Fruit fly (Drosophila melanogaster) whole organism, wandering third instar larva: ENCODE data around the gene CG13284.

ENCODE experiments used
- Abd-B ChIP-seq: fragments of >200 bp; optimal IDR thresholded peaks from 2 replicates; lab custom pipeline; 2017; ENCODE audit warnings: missing biosample characterization, missing genetic modification characterization
- CG32264 ChIP-seq: fragments of 200-800 bp; sonication (Bioruptor generic); optimal IDR thresholded peaks from 2 replicates; lab custom pipeline; 2016; ENCODE audit warnings: missing biosample characterization, missing genetic modification characterization
- CrebA ChIP-seq: fragments of 200-800 bp; sonication (Bioruptor generic); optimal IDR thresholded peaks from 2 replicates; lab custom pipeline; 2016; ENCODE audit warnings: missing biosample characterization, mild to moderate bottlenecking, missing genetic modification characterization, borderline replicate concordance
- Dfd ChIP-seq: fragments of >200 bp; optimal IDR thresholded peaks from 2 replicates; lab custom pipeline; 2017; ENCODE audit warnings: missing biosample characterization, missing genetic modification characterization
- Dif ChIP-seq: fragments of 200-275, 200-300 bp; sonication (Bioruptor generic); optimal IDR thresholded peaks from 2 replicates; lab custom pipeline; 2018; ENCODE audit warnings: missing biosample characterization, missing genetic modification characterization; ENCODE audit not compliant: partially characterized antibody
- GATAd ChIP-seq: sonication (Bioruptor generic); optimal IDR thresholded peaks from 2 replicates; lab custom pipeline; 2016; ENCODE audit warnings: missing biosample characterization, missing genetic modification characterization
- HLH106 ChIP-seq: fragments of 200-800 bp; optimal IDR thresholded peaks from 3 replicates; lab custom pipeline; 2019; ENCODE audit warnings: missing biosample characterization, mild to moderate bottlenecking, missing genetic modification characterization, moderate library complexity
- Hnf4 ChIP-seq: fragments of 200-800 bp; sonication (Bioruptor generic); optimal IDR thresholded peaks from 2 replicates; lab custom pipeline; 2016; ENCODE audit warnings: missing biosample characterization, mild to moderate bottlenecking, missing genetic modification characterization
- Hr78 ChIP-seq: fragments of >200 bp; optimal IDR thresholded peaks from 2 replicates; lab custom pipeline; 2017; ENCODE audit warnings: missing biosample characterization, missing genetic modification characterization
- Hr83 ChIP-seq: fragments of 200-300 bp; sonication (Bioruptor generic); optimal IDR thresholded peaks from 2 replicates; lab custom pipeline; 2016; ENCODE audit warnings: missing biosample characterization, mild to moderate bottlenecking, missing genetic modification characterization, moderate library complexity; ENCODE audit not compliant: poor library complexity, severe bottlenecking
- Mio ChIP-seq: sonication (Bioruptor generic); optimal IDR thresholded peaks from 2 replicates; lab custom pipeline; 2016; ENCODE audit warnings: missing biosample characterization, missing genetic modification characterization
- Myc ChIP-seq: fragments of >200 bp; optimal IDR thresholded peaks from 2 replicates; lab custom pipeline; 2017
- N ChIP-seq: fragments of >200 bp; optimal IDR thresholded peaks from 2 replicates; lab custom pipeline; 2018; ENCODE audit warnings: missing biosample characterization, missing external identifiers, missing genetic modification characterization
- OdsH ChIP-seq: fragments of 200-800 bp; sonication (Bioruptor generic); optimal IDR thresholded peaks from 2 replicates; lab custom pipeline; 2016; ENCODE audit warnings: missing biosample characterization, mild to moderate bottlenecking, missing genetic modification characterization
- Rel ChIP-seq, 2 experiments: fragments of 200-800 bp; sonication (Bioruptor generic) in 1 of 2; optimal IDR thresholded peaks; 2 replicates in 1 of 2; 3 replicates in 1 of 2; lab custom pipeline; 2016 to 2019; ENCODE audit warnings: mild to moderate bottlenecking in 2 of 2, missing biosample characterization in 2 of 2, missing genetic modification characterization in 2 of 2, moderate library complexity in 1 of 2
- Vsx2 ChIP-seq: fragments of 200-300, 225-300 bp; sonication (Bioruptor generic); optimal IDR thresholded peaks from 2 replicates; lab custom pipeline; 2018; ENCODE audit warnings: missing biosample characterization, missing genetic modification characterization; ENCODE audit not compliant: partially characterized antibody
- br ChIP-seq: fragments of 200-800 bp; sonication (Bioruptor generic); optimal IDR thresholded peaks from 2 replicates; lab custom pipeline; 2016; ENCODE audit warnings: missing biosample characterization, missing genetic modification characterization
- brk ChIP-seq: fragments of 200-800 bp; sonication (Bioruptor generic); optimal IDR thresholded peaks from 2 replicates; lab custom pipeline; 2016; ENCODE audit warnings: missing biosample characterization, mild to moderate bottlenecking, missing genetic modification characterization
- dl ChIP-seq, 2 experiments: fragments of 175-275, 200-275 bp in 1 of 2; fragments of 200-275 bp in 1 of 2; sonication (Bioruptor generic); optimal IDR thresholded peaks; lab custom pipeline; 2018; ENCODE audit warnings: mild to moderate bottlenecking in 2 of 2, missing biosample characterization in 2 of 2, missing genetic modification characterization in 2 of 2, moderate library complexity in 2 of 2; ENCODE audit not compliant: partially characterized antibody in 2 of 2, insufficient read depth in 1 of 2
- ey ChIP-seq: fragments of 200-800 bp; sonication (Bioruptor generic); optimal IDR thresholded peaks from 2 replicates; lab custom pipeline; 2016; ENCODE audit warnings: missing biosample characterization, missing genetic modification characterization
- foxo ChIP-seq, 2 experiments: fragments of 200-800 bp; sonication (Bioruptor generic); optimal IDR thresholded peaks; 2 replicates in 1 of 2; 3 replicates in 1 of 2; lab custom pipeline; 2016 to 2017; ENCODE audit warnings: missing biosample characterization in 2 of 2, missing genetic modification characterization in 2 of 2
- jim ChIP-seq: fragments of 175-275, 200-325 bp; sonication (Bioruptor generic); optimal IDR thresholded peaks from 2 replicates; lab custom pipeline; 2016; ENCODE audit warnings: missing biosample characterization, mild to moderate bottlenecking, missing genetic modification characterization
- lola ChIP-seq: fragments of >200 bp; optimal IDR thresholded peaks from 2 replicates; lab custom pipeline; 2017; ENCODE audit warnings: missing biosample characterization, missing genetic modification characterization
- pan ChIP-seq: fragments of >200 bp; optimal IDR thresholded peaks from 2 replicates; lab custom pipeline; 2017
- rgr ChIP-seq: fragments of 200-800 bp; sonication (Bioruptor generic); optimal IDR thresholded peaks from 3 replicates; lab custom pipeline; 2016; ENCODE audit warnings: missing biosample characterization, mild to moderate bottlenecking, missing genetic modification characterization
- sage ChIP-seq: fragments of 200-800 bp; sonication (Bioruptor generic); optimal IDR thresholded peaks from 2 replicates; lab custom pipeline; 2016; ENCODE audit warnings: missing biosample characterization, mild to moderate bottlenecking, missing genetic modification characterization
- sv ChIP-seq: fragments of 200-800 bp; sonication (Bioruptor generic); optimal IDR thresholded peaks from 3 replicates; lab custom pipeline; 2016; ENCODE audit warnings: missing biosample characterization, missing genetic modification characterization
- tai ChIP-seq: sonication (Bioruptor generic); optimal IDR thresholded peaks from 2 replicates; lab custom pipeline; 2016; ENCODE audit warnings: missing biosample characterization, missing genetic modification characterization
- usp ChIP-seq: fragments of >200 bp; optimal IDR thresholded peaks from 2 replicates; lab custom pipeline; 2017; ENCODE audit warnings: missing biosample characterization, missing genetic modification characterization
- woc ChIP-seq: sonication (Bioruptor generic); optimal IDR thresholded peaks from 2 replicates; lab custom pipeline; 2016; ENCODE audit warnings: missing biosample characterization, mild to moderate bottlenecking, missing genetic modification characterization

Gene CG13284

DNA sequence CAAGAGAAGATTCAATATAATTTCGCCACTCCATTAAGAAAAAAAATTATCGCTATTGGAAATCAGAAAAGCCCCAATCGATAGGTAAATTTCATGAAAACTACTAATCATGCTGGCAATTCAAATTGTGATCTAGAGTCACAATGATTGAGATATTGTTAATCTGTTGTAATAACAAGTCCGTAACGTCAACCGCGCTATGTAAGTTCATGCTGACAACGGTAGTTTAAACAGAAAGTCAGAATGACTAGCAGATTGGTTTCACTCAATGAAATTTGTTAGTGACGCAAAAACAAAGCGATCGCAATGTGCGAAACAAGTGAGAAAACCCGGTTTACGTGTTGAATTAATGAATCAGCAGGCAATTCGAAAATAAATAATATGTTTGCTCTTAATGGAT, 8.6 kb upstream of the CG13284 start:
- no peak for TF ChIP-seq ey
- no peak for TF ChIP-seq Dif (GFP tag; lab: Kevin White, UChicago)
- no peak for TF ChIP-seq CG32264 (GFP tag; lab: Kevin White, UChicago)
- TF ChIP-seq, all 38 proteins: peak for 0

DNA sequence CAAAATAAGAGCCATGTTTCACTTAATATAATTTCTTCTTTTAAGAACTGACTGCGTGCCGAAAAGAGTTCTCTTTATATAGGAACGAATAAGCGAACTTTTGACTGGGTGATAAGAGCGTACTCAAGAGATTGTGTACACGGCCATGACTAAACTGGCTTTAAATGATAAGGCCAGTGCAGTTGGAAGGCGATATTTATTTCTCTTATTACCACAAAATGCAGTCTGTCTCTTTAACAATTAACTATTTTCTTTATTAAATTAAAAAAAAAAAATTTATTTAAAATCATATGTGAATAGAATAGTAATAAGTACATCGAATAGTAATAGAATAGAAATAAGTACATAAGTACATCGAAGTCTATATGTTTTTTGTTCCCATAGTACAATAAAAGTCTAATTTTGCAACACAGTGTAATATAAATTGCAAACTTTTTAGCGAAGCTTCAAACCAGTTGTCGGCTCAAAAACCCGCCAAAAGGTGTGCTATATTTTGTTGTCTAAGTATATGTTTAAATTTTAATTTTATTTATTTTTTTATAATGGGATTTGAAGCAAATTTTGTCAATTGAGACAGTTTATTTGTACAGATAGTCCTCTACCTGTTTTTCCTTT, 3.9 kb upstream of the CG13284 start, which contains the start of gene CG31810:
CG31810 (minus strand) TSS at position 51 of the 615 bp plus-strand sequence.
- peak in 1 of 2 experiments; percentile 31 for TF ChIP-seq dl (GFP tag; optimal IDR thresholded peaks at IDR 0.05; lab: Kevin White, UChicago; ENCODE audit: insufficient read depth in 1 of 2, partially characterized antibody in 2 of 2)
- peak; percentile 28 for TF ChIP-seq Dif (GFP tag; lab: Kevin White, UChicago)
- TF ChIP-seq Myc (lab: Kevin White, UChicago): peak; percentile 36
- TF ChIP-seq jim (GFP tag; lab: Kevin White, UChicago): no peak
- peak; percentile 1 for TF ChIP-seq HLH106 (tag; lab: Kevin White, UChicago)
- TF ChIP-seq, all 38 proteins: peak for 4

DNA sequence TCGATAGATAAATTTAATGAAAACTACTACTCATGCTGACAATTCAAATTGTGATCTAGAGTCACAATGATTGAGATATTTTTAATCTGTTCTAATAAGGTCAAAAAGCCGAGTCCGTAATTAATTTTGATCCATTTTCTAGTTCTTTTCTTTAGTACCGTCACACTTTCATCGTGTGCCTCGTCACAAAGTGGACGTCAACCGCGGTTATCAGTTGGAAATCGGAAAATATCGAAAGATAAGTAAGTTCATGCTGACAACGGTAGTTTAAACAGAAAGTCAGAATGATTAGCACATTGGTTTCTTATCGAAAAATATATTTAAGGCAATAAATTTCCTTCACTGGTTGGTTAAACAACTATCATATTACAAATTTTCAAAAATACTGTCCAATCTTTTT, 1.9 kb upstream of the CG13284 start:
- TF ChIP-seq sage (GFP tag; lab: Kevin White, UChicago): no peak

DNA sequence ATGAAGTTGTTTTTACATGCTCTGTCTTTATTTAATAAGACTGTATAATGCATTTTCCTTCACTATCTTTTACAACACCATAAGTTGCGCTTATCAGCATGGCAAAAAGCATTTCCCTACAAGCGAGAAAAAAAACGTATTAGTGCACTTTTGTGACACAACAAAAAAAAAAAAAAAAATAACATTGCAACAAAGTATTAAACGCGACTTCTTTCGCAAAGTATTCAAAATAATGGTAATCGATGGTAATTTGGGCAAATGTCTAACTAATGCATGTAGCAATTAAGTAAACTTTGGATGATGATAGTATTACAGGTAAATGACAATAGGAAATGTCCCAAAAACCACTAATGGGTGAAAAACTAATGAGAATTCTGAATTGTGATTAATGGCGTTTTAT, 568 bp downstream of the CG13284 start:
- TF ChIP-seq brk (GFP tag; lab: Kevin White, UChicago) (no peak), tai (GFP tag; lab: Kevin White, UChicago) (no peak), GATAd (GFP tag; lab: Kevin White, UChicago) (no peak), Dif (GFP tag; lab: Kevin White, UChicago) (no peak), rgr (GFP tag; lab: Kevin White, UChicago) (no peak), lola (GFP tag; lab: Kevin White, UChicago) (no peak), sage (GFP tag; lab: Kevin White, UChicago) (no peak), usp (GFP tag; lab: Kevin White, UChicago) (no peak), foxo (GFP tag; optimal IDR thresholded peaks at IDR 0.05; lab: Kevin White, UChicago) (no peak), Hnf4 (GFP tag; lab: Kevin White, UChicago) (no peak), Dfd (GFP tag; lab: Kevin White, UChicago) (no peak), Hr78 (GFP tag; lab: Kevin White, UChicago) (no peak), CrebA (GFP tag; lab: Kevin White, UChicago) (no peak)

DNA sequence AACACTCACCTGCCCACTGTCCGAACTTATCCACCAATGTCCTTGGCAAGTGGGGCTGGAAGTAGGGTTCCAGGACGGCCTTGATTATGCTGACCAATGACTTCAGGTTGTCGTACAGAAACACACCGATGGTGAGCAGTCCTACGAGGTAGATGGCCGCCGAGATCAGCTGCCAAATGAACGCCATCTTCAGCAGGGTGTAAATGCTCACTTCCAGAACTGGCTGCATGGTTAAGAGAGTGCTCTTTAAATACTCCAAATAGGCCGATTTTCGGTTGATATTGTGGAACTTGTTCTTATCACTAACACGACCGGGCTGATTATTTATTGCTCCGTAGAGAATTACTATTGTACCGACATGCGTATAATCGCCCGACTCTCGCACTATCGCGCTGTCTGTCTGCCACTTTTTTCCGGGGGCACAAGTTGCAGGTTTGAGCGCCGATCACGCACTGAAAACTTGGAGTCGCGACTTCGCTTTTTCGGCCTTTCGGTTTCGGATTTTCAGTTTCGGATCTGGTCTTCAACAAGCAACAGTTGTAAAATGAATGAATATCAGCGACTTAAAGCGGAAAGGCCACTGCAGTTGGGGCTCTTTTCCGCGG, 1.7 kb downstream of the CG13284 start:
- TF ChIP-seq Rel (GFP tag; optimal IDR thresholded peaks at IDR 0.05; lab: Kevin White, UChicago) (no peak), Rel (tag; optimal IDR thresholded peaks at IDR 0.05; lab: Kevin White, UChicago) (no peak), Hnf4 (GFP tag; lab: Kevin White, UChicago) (no peak), Dif (GFP tag; lab: Kevin White, UChicago) (no peak), Mio (GFP tag; lab: Kevin White, UChicago) (no peak), woc (GFP tag; lab: Kevin White, UChicago) (no peak), jim (GFP tag; lab: Kevin White, UChicago) (no peak), sv (GFP tag; lab: Kevin White, UChicago) (no peak), OdsH (GFP tag; lab: Kevin White, UChicago) (no peak), foxo (GFP tag; optimal IDR thresholded peaks at IDR 0.05; lab: Kevin White, UChicago) (no peak), dl (GFP tag; optimal IDR thresholded peaks at IDR 0.05; lab: Kevin White, UChicago; ENCODE audit: insufficient read depth in 1 of 2, partially characterized antibody in 2 of 2) (no peak), br (GFP tag; lab: Kevin White, UChicago) (no peak), usp (GFP tag; lab: Kevin White, UChicago) (no peak), pan (lab: Kevin White, UChicago) (no peak)

DNA sequence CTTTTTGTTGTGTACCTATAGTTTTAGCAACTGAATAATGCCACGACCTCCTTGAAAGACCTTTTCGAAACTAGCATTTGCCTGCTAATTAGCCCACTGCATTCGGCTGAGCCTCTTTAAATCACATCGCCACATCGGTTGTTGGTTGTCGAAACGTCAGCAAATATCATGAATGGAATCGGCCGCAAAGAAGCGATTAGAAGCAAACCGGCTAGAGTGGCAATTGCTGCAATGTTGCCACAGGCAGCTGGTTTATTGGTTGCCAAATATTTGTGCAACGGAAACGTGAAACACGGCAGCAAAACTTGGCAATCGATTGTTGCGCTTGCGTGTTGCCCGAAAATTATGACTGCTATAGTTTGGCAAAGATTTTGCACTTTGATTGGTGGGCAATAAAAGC, 3.3 kb downstream of the CG13284 start:
- TF ChIP-seq Vsx2 (no peak), brk (GFP tag; lab: Kevin White, UChicago) (no peak), CrebA (GFP tag; lab: Kevin White, UChicago) (no peak), usp (GFP tag; lab: Kevin White, UChicago) (no peak), foxo (GFP tag; optimal IDR thresholded peaks at IDR 0.05; lab: Kevin White, UChicago) (no peak), dl (GFP tag; optimal IDR thresholded peaks at IDR 0.05; lab: Kevin White, UChicago; ENCODE audit: insufficient read depth in 1 of 2, partially characterized antibody in 2 of 2) (no peak), Dif (GFP tag; lab: Kevin White, UChicago) (no peak), Mio (GFP tag; lab: Kevin White, UChicago) (no peak), br (GFP tag; lab: Kevin White, UChicago) (no peak), sv (GFP tag; lab: Kevin White, UChicago) (no peak), ey (no peak), Abd-B (GFP tag; lab: Kevin White, UChicago) (no peak), OdsH (GFP tag; lab: Kevin White, UChicago) (no peak), tai (GFP tag; lab: Kevin White, UChicago) (no peak), Hr83 (GFP tag; lab: Kevin White, UChicago) (no peak), CG32264 (GFP tag; lab: Kevin White, UChicago) (no peak), N (GFP tag; lab: Kevin White, UChicago) (no peak)
